Worm (Caenorhabditis elegans): Measurements from ENCODE around the gene asd-1.

Gene asd-1

DNA sequence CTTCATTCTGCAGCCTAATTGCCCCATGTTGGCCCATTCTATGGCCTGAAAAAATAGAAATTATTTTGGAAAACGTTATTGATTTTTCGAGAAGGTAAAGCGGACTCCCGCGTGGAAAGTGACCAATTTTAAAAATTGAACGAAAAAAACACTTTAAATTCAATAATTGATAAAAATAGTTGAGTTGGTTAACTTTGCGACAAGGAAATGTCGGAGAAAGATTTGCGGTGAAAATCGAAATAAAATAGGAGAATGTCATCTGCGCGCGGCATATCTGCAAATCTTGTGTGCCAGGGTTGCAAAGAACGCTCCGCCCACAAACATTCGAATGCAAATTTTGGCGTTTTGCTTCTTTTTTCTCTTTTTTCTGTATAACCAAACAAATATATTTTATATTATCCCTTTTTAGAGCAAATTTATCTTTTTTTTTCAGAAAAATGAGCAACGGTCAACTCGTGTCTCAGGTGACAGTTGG lies 26.1 kb upstream of the asd-1 start, which contains the start of the genes rnf-121 and C16C10.4 (continued):
- no peak for TF ChIP-seq daf-12 (tag; optimal IDR thresholded peaks at IDR 0.05)
- TF ChIP-seq lin-29 (GFP tag; IDR thresholded peaks at IDR 0.05) = no peak
- peak; percentile 40; the same call in 1 of the 2 replicates for TF ChIP-seq vab-7 (GFP tag; IDR thresholded peaks at IDR 0.05)
- TF ChIP-seq lir-3 (tag; optimal IDR thresholded peaks at IDR 0.05) = no peak
- peak; percentile 46; the same call in 1 of the 2 replicates for TF ChIP-seq snpc-1.2 (GFP tag; IDR thresholded peaks at IDR 0.05)
- no peak for TF ChIP-seq madf-9 (GFP tag; conservative IDR thresholded peaks at IDR 0.05)
- no peak for TF ChIP-seq zfp-2 (tag; optimal IDR thresholded peaks at IDR 0.05)
- TF ChIP-seq ceh-28 (tag; optimal IDR thresholded peaks at IDR 0.05) = peak; percentile 4
- TF ChIP-seq lin-13 (GFP tag; optimal IDR thresholded peaks at IDR 0.05) = no peak
- TF ChIP-seq ctbp-1 (GFP tag; IDR thresholded peaks at IDR 0.05) = no peak

DNA sequence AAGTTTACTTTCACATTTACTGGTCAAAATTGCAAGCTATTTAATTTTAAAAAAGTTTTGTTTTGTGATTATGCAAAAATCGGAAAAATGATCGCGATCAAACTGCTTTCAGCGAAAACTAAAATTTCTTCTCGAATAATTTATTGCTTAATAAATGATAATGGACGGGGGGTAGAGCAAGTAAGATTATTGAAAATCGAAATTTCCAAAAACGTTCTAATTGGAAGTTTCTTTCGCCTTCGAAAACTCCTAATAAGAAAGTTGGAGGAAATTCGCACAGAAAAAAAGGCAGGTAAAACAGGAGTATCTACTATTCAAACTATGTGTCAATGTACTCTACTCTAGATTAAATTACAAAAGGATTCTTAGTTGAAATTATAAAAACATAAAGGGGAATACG lies 24.9 kb upstream of the asd-1 start:
- TF ChIP-seq zip-2 (tag; optimal IDR thresholded peaks at IDR 0.05) (no peak), lim-7 (GFP tag; IDR thresholded peaks at IDR 0.05) (0 out of 2 replicates have a peak, but pooled peaks have one; percentile 6), Y5F2A.4 (GFP tag; optimal IDR thresholded peaks at IDR 0.05) (peak; percentile 18), egl-43 (GFP tag; IDR thresholded peaks at IDR 0.05) (peak; percentile 30; the same call in 1 of the 2 replicates), ceh-20 (GFP tag; IDR thresholded peaks at IDR 0.05) (no peak), Y48G9A.11 (GFP tag; IDR thresholded peaks at IDR 0.05) (peak; percentile 60), ctbp-1 (GFP tag; IDR thresholded peaks at IDR 0.05) (0 out of 2 replicates have a peak, but pooled peaks have one; percentile 29), jun-1 (tag; optimal IDR thresholded peaks at IDR 0.05) (no peak), nhr-111 (GFP tag; optimal IDR thresholded peaks at IDR 0.05) (no peak), fkh-10 (GFP tag; optimal IDR thresholded peaks at IDR 0.05) (no peak), pha-4 (GFP tag; IDR thresholded peaks at IDR 0.05) (0 out of 2 replicates have a peak, but pooled peaks have one; percentile 56), pha-4 (tag; optimal IDR thresholded peaks at IDR 0.05) (no peak), arid-1 (GFP tag; conservative IDR thresholded peaks at IDR 0.05) (peak; percentile 45; the same call in 1 of the 2 replicates), F49E8.2 (tag; optimal IDR thresholded peaks at IDR 0.05; ENCODE audit: borderline replicate concordance) (peak; percentile 83), aly-2 (tag; optimal IDR thresholded peaks at IDR 0.05) (peak; percentile 84), unc-130 (GFP tag; optimal IDR thresholded peaks at IDR 0.05) (peak; percentile 45), daf-19 (GFP tag; conservative IDR thresholded peaks at IDR 0.05) (no peak), hlh-30 (tag; optimal IDR thresholded peaks at IDR 0.05; ENCODE audit: insufficient read depth) (no peak), lin-39 (tag; optimal IDR thresholded peaks at IDR 0.05) (no peak), daf-16 (GFP tag; optimal IDR thresholded peaks at IDR 0.05) (peak in 1 of 2 experiments; percentile 36), daf-16 (tag; optimal IDR thresholded peaks at IDR 0.05) (no peak), lin-1 (GFP tag; IDR thresholded peaks at IDR 0.05) (peak; percentile 39; the same call in 1 of the 2 replicates), Y105C5A.15 (GFP tag; IDR thresholded peaks at IDR 0.05) (0 out of 2 replicates have a peak, but pooled peaks have one; percentile 63), snpc-1.2 (GFP tag; IDR thresholded peaks at IDR 0.05) (peak; percentile 66; the same call in 1 of the 2 replicates), lin-38 (GFP tag; IDR thresholded peaks at IDR 0.05) (peak; percentile 68)

- TF ChIP-seq rbr-2 (tag; optimal IDR thresholded peaks at IDR 0.05) (no peak), F44E2.7 (GFP tag; IDR thresholded peaks at IDR 0.05) (0 out of 2 replicates have a peak, but pooled peaks have one; percentile 12), unc-130 (GFP tag; optimal IDR thresholded peaks at IDR 0.05) (no peak)
Measured at ce11 chrIII:4175489-4175888, 21.6 kb upstream of the asd-1 start.

- no peak for TF ChIP-seq saeg-2 (GFP tag; IDR thresholded peaks at IDR 0.05)
- TF ChIP-seq zip-2 (tag; optimal IDR thresholded peaks at IDR 0.05) = no peak
- no peak for TF ChIP-seq nhr-42 (GFP tag; IDR thresholded peaks at IDR 0.05)
- no peak for TF ChIP-seq pha-4 (GFP tag; IDR thresholded peaks at IDR 0.05)
- TF ChIP-seq pha-4 (tag; optimal IDR thresholded peaks at IDR 0.05) = no peak
- TF ChIP-seq F49E8.2 (tag; optimal IDR thresholded peaks at IDR 0.05; ENCODE audit: borderline replicate concordance) = peak; percentile 77
- TF ChIP-seq tra-1 (GFP tag; IDR thresholded peaks at IDR 0.05) = no peak
- TF ChIP-seq zip-11 (GFP tag; IDR thresholded peaks at IDR 0.05) = no peak
- TF ChIP-seq nhr-102 (tag; optimal IDR thresholded peaks at IDR 0.05) = no peak
- TF ChIP-seq fkh-10 (GFP tag; optimal IDR thresholded peaks at IDR 0.05) = no peak
- no peak for TF ChIP-seq daf-8 (GFP tag; IDR thresholded peaks at IDR 0.05)
- TF ChIP-seq dmd-8 (GFP tag; IDR thresholded peaks at IDR 0.05) = no peak
- peak; percentile 90 for TF ChIP-seq unc-130 (GFP tag; optimal IDR thresholded peaks at IDR 0.05)
- no peak for TF ChIP-seq nhr-6 (tag; optimal IDR thresholded peaks at IDR 0.05)
- TF ChIP-seq F26F4.8 (GFP tag; conservative IDR thresholded peaks at IDR 0.05) = no peak
- no peak for TF ChIP-seq zag-1 (tag; optimal IDR thresholded peaks at IDR 0.05)
- TF ChIP-seq attf-4 (tag; optimal IDR thresholded peaks at IDR 0.05) = no peak
- TF ChIP-seq lin-38 (GFP tag; IDR thresholded peaks at IDR 0.05) = peak; percentile 96
- TF ChIP-seq jun-1 (tag; optimal IDR thresholded peaks at IDR 0.05) = no peak
Measured at ce11 chrIII:4176109-4176596, 20.9 kb upstream of the asd-1 start, which contains the start of the genes hrde-1 and C16C10.13. Gene hrde-1, minus strand, starts transcription at chrIII:4176159. Gene C16C10.13, plus strand, starts transcription at chrIII:4176440.
